Fruit fly (Drosophila melanogaster) whole organism: ENCODE data around the gene CG43291.

ENCODE experiments used
- CG8478 ChIP-seq: fragments of >200 bp; optimal IDR thresholded peaks from 2 replicates; lab custom pipeline; 2018; ENCODE audit warnings: inconsistent platforms
- pan ChIP-seq: fragments of >200 bp; optimal IDR thresholded peaks from 2 replicates; lab custom pipeline; 2017
- usp ChIP-seq: fragments of >200 bp; optimal IDR thresholded peaks from 2 replicates; lab custom pipeline; 2017; ENCODE audit warnings: missing biosample characterization, missing genetic modification characterization, mixed read lengths

- TF ChIP-seq usp: no peak
- TF ChIP-seq pan: no peak
- no peak for TF ChIP-seq CG8478 (lab: Kevin White, UChicago)
Measured at dm6 chr3R:14226662-14227061, 17.8 kb downstream of the CG43291 start, which contains the start of gene CG9631.
